Worm (Caenorhabditis elegans) whole organism, L1 larva: Measurements from ENCODE around the gene nlp-61.
A peak's percentile ranks its signal among the peaks of the same experiment; 100 is the strongest.
"Not testable (repeated sequence)": the region's sequence is repeated elsewhere in the genome, so short reads cannot be mapped to it uniquely, and the experiment has no call there.

Experiments
- C16A3.4 ChIP-seq: fragments of 150-350 bp; optimal IDR thresholded peaks from 2 replicates; lab custom pipeline; 2014; ENCODE audit warnings: missing biosample characterization, missing genetic modification characterization
- C34B4.2 ChIP-seq: sonication (generic microtip); optimal IDR thresholded peaks from 2 replicates; lab custom pipeline; 2017; ENCODE audit warnings: mild to moderate bottlenecking, missing genetic modification characterization, missing compliant biosample characterization
- ama-1 ChIP-seq: fragments of 150-350 bp; optimal IDR thresholded peaks from 2 replicates; lab custom pipeline; 2014
- blmp-1 ChIP-seq: fragments of 150-350 bp; optimal IDR thresholded peaks from 2 replicates; lab custom pipeline; 2014; ENCODE audit warnings: missing biosample characterization, missing genetic modification characterization
- ceh-8 ChIP-seq: fragments of 200-800 bp; sonication (Bioruptor generic); optimal IDR thresholded peaks from 2 replicates; lab custom pipeline; 2018; ENCODE audit warnings: mild to moderate bottlenecking, missing genetic modification characterization, moderate library complexity, missing compliant biosample characterization
- ceh-82 ChIP-seq, 3 experiments: fragments of 150-350 bp in 1 of 3; sonication (generic microtip) in 2 of 3; optimal IDR thresholded peaks; 2 replicates each; lab custom pipeline; 2014 to 2017; ENCODE audit warnings: missing biosample characterization in 3 of 3, missing genetic modification characterization in 3 of 3
- ces-1 ChIP-seq: fragments of 150-350 bp; optimal IDR thresholded peaks from 2 replicates; lab custom pipeline; 2014; ENCODE audit warnings: missing biosample characterization, missing genetic modification reagents, missing genetic modification characterization
- dsc-1 ChIP-seq: sonication (generic microtip); optimal IDR thresholded peaks from 2 replicates; lab custom pipeline; 2016; ENCODE audit warnings: mild to moderate bottlenecking, missing genetic modification characterization, missing compliant biosample characterization
- efl-3 ChIP-seq: fragments of 200-800 bp; sonication (Bioruptor generic); optimal IDR thresholded peaks from 2 replicates; lab custom pipeline; 2018; ENCODE audit warnings: mild to moderate bottlenecking, missing genetic modification characterization, missing compliant biosample characterization
- egl-13 ChIP-seq: sonication (generic microtip); optimal IDR thresholded peaks from 2 replicates; lab custom pipeline; 2016; ENCODE audit warnings: missing genotype, missing genetic modification reagents, missing genetic modification characterization, missing compliant biosample characterization
- egl-27 ChIP-seq, 2 experiments: fragments of 150-350 bp in 1 of 2; sonication (generic microtip); optimal IDR thresholded peaks; 3 replicates each; lab custom pipeline; 2017 to 2018; ENCODE audit warnings: missing biosample characterization in 2 of 2, missing genetic modification characterization in 2 of 2, missing genetic modification reagents in 2 of 2
- fkh-10 ChIP-seq: sonication (generic microtip); optimal IDR thresholded peaks from 2 replicates; lab custom pipeline; 2017; ENCODE audit warnings: missing biosample characterization, missing genetic modification reagents, missing genetic modification characterization
- hlh-4 ChIP-seq: sonication (generic microtip); optimal IDR thresholded peaks from 2 replicates; lab custom pipeline; 2016; ENCODE audit warnings: mild to moderate bottlenecking, missing genetic modification characterization, missing compliant biosample characterization
- hpl-2 ChIP-seq: fragments of 150-350 bp; optimal IDR thresholded peaks from 2 replicates; lab custom pipeline; 2014; ENCODE audit warnings: missing biosample characterization, missing genetic modification reagents, missing genetic modification characterization
- isw-1 ChIP-seq: fragments of 200-800 bp; sonication (Bioruptor generic); IDR thresholded peaks from 2 replicates; pipeline ENCODE4 v1.3.6; 2022; ENCODE audit warnings: missing genetic modification characterization, missing compliant biosample characterization
- lin-14 ChIP-seq: fragments of 200-800 bp; sonication (Bioruptor generic); optimal IDR thresholded peaks from 2 replicates; lab custom pipeline; 2018; ENCODE audit warnings: mild to moderate bottlenecking, missing genetic modification characterization, moderate library complexity, missing compliant biosample characterization
- lir-3 ChIP-seq: sonication (generic microtip); optimal IDR thresholded peaks from 2 replicates; lab custom pipeline; 2016; ENCODE audit warnings: mild to moderate bottlenecking, missing genetic modification characterization, moderate library complexity, missing compliant biosample characterization; ENCODE audit not compliant: poor library complexity
- mab-9 ChIP-seq: fragments of 200-800 bp; sonication (Bioruptor generic); IDR thresholded peaks from 2 replicates; pipeline ENCODE4 v1.3.6; 2022; ENCODE audit warnings: missing genetic modification reagents, missing genetic modification characterization, missing compliant biosample characterization
- mdl-1 ChIP-seq, 2 experiments: fragments of 150-350 bp; optimal IDR thresholded peaks; 2 replicates each; lab custom pipeline; 2014 to 2017; ENCODE audit warnings: missing biosample characterization in 2 of 2, missing genetic modification characterization in 2 of 2, inconsistent platforms in 1 of 2
- mep-1 ChIP-seq: fragments of 150-350 bp; optimal IDR thresholded peaks from 2 replicates; lab custom pipeline; 2014; ENCODE audit warnings: missing biosample characterization, missing genetic modification characterization
- nhr-19 ChIP-seq: fragments of 200-800 bp; sonication (Bioruptor generic); conservative IDR thresholded peaks from 2 replicates; pipeline ENCODE4 v1.3.6; 2022; ENCODE audit warnings: missing genetic modification characterization, missing compliant biosample characterization
- nhr-237 ChIP-seq: fragments of 150-350 bp; optimal IDR thresholded peaks from 2 replicates; lab custom pipeline; 2014; ENCODE audit warnings: missing biosample characterization, missing genetic modification characterization
- nhr-47 ChIP-seq: sonication (generic microtip); optimal IDR thresholded peaks from 2 replicates; lab custom pipeline; 2016; ENCODE audit warnings: mild to moderate bottlenecking, missing genetic modification characterization, moderate library complexity, missing compliant biosample characterization
- nhr-71 ChIP-seq: sonication (generic microtip); optimal IDR thresholded peaks from 2 replicates; lab custom pipeline; 2016; ENCODE audit warnings: mild to moderate bottlenecking, missing genetic modification characterization, moderate library complexity, missing compliant biosample characterization
- nhr-77 ChIP-seq: fragments of 150-350 bp; optimal IDR thresholded peaks from 2 replicates; lab custom pipeline; 2014; ENCODE audit warnings: missing biosample characterization, missing genetic modification characterization
- nhr-84 ChIP-seq: sonication (generic microtip); optimal IDR thresholded peaks from 2 replicates; lab custom pipeline; 2017; ENCODE audit warnings: missing biosample characterization, missing genetic modification characterization
- nhr-85 ChIP-seq: sonication (generic microtip); peaks from one replicate; lab custom pipeline; 2016; ENCODE audit warnings: missing genetic modification characterization, inconsistent platforms, missing compliant biosample characterization
- nhr-90 ChIP-seq: sonication (generic microtip); optimal IDR thresholded peaks from 2 replicates; lab custom pipeline; 2016; ENCODE audit warnings: mild to moderate bottlenecking, missing genetic modification characterization, missing compliant biosample characterization; ENCODE audit not compliant: poor library complexity
- rnt-1 ChIP-seq: sonication (generic microtip); optimal IDR thresholded peaks from 2 replicates; lab custom pipeline; 2016; ENCODE audit warnings: mild to moderate bottlenecking, missing genetic modification characterization, moderate library complexity, missing compliant biosample characterization
- sptf-1 ChIP-seq: fragments of 150-350 bp; optimal IDR thresholded peaks from 2 replicates; lab custom pipeline; 2014; ENCODE audit warnings: missing biosample characterization, missing genetic modification characterization
- sup-37 ChIP-seq: fragments of 200-800 bp; sonication (Bioruptor generic); optimal IDR thresholded peaks from 2 replicates; lab custom pipeline; 2018; ENCODE audit warnings: mild to moderate bottlenecking, missing genetic modification characterization, missing compliant biosample characterization
- swsn-7 ChIP-seq: sonication (generic microtip); optimal IDR thresholded peaks from 2 replicates; lab custom pipeline; 2016; ENCODE audit warnings: missing genetic modification characterization, missing compliant biosample characterization
- tbx-2 ChIP-seq: sonication (generic microtip); optimal IDR thresholded peaks from 2 replicates; lab custom pipeline; 2016; ENCODE audit warnings: missing genetic modification characterization, missing compliant biosample characterization
- unc-130 ChIP-seq: fragments of 150-350 bp; optimal IDR thresholded peaks from 2 replicates; lab custom pipeline; 2017; ENCODE audit warnings: missing biosample characterization, missing genetic modification characterization, inconsistent platforms
- unc-30 ChIP-seq: sonication (generic microtip); optimal IDR thresholded peaks from 2 replicates; lab custom pipeline; 2017; ENCODE audit warnings: missing biosample characterization, missing genetic modification characterization
- unc-98 ChIP-seq: fragments of 200-800 bp; sonication (Bioruptor generic); IDR thresholded peaks from 2 replicates; pipeline ENCODE4 v1.3.6; 2022; ENCODE audit warnings: missing genetic modification characterization, missing compliant biosample characterization
- zag-1 ChIP-seq: fragments of 150-350 bp; optimal IDR thresholded peaks from 2 replicates; lab custom pipeline; 2014; ENCODE audit warnings: missing biosample characterization, missing genetic modification characterization
- zip-4 ChIP-seq: fragments of 200-800 bp; sonication (Bioruptor generic); optimal IDR thresholded peaks from 2 replicates; lab custom pipeline; 2018; ENCODE audit warnings: mild to moderate bottlenecking, missing genetic modification characterization, moderate library complexity, missing compliant biosample characterization
- ztf-4 ChIP-seq: fragments of 150-350 bp; optimal IDR thresholded peaks from 2 replicates; lab custom pipeline; 2014; ENCODE audit warnings: missing biosample characterization, missing genetic modification characterization

Gene nlp-61

ce11 chrX:7661628-7662027 is 34.2 kb downstream of the nlp-61 start (continued):
- TF ChIP-seq sup-37 (GFP tag; lab: Kevin White, UChicago) (no peak), nhr-47 (peak; percentile 11), nhr-77 (tag; lab: Kevin White, UChicago) (peak; percentile 49), mep-1 (peak; percentile 42), mab-9 (GFP tag; lab: Robert Waterston, UW) (no peak), unc-130 (peak; percentile 40), swsn-7 (peak; percentile 28), blmp-1 (peak; percentile 41), nhr-19 (GFP tag; lab: Robert Waterston, UW) (peak; percentile 71), ceh-82 (tag; optimal IDR thresholded peaks at IDR 0.05; lab: Kevin White, UChicago) (peak in 1 of 3 experiments; percentile 35), C16A3.4 (tag; lab: Kevin White, UChicago) (peak; percentile 58), zip-4 (GFP tag; lab: Kevin White, UChicago) (no peak), hpl-2 (GFP tag; lab: Kevin White, UChicago) (no peak), rnt-1 (tag; lab: Kevin White, UChicago) (peak; percentile 23), dsc-1 (tag; lab: Kevin White, UChicago) (no peak), nhr-85 (tag; lab: Kevin White, UChicago) (peak; percentile 91), lin-14 (GFP tag; lab: Kevin White, UChicago) (peak; percentile 61), nhr-90 (tag; lab: Kevin White, UChicago) (peak; percentile 45), efl-3 (no peak)

DNA sequence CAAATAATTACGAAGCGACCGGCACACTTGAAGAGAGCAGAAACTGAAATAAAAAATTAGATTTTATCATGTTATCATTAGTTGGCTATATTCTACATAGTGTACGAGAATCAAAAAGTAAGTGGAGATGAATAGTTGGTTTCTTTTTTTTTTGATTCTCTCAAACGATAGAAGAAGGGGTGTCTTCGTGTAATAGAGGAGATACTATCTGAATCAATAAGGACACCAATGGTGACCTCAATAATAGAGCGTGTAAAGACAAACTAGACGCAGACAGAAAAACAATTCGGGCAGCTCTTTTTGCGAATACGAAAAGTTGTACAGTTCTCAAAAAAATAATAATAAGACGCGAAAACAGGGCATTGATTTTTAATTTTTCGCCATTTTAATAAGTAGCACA is 35.1 kb downstream of the nlp-61 start:
- TF ChIP-seq egl-27 (tag; optimal IDR thresholded peaks at IDR 0.05; lab: Kevin White, UChicago) (no peak), ceh-8 (GFP tag; lab: Kevin White, UChicago) (no peak), lir-3 (no peak), unc-30 (tag; lab: Kevin White, UChicago) (no peak), egl-13 (tag; lab: Kevin White, UChicago) (no peak), isw-1 (GFP tag; lab: Robert Waterston, UW) (no peak), C34B4.2 (no peak), unc-98 (GFP tag; lab: Robert Waterston, UW) (no peak), fkh-10 (no peak), lin-14 (GFP tag; lab: Kevin White, UChicago) (no peak), nhr-71 (tag; lab: Kevin White, UChicago) (peak; percentile 18), hpl-2 (GFP tag; lab: Kevin White, UChicago) (no peak), blmp-1 (peak; percentile 7), nhr-84 (tag; lab: Kevin White, UChicago) (no peak), nhr-85 (tag; lab: Kevin White, UChicago) (peak; percentile 76), mdl-1 (tag; optimal IDR thresholded peaks at IDR 0.05; lab: Kevin White, UChicago) (no peak), sptf-1 (tag; lab: Kevin White, UChicago) (no peak)

DNA sequence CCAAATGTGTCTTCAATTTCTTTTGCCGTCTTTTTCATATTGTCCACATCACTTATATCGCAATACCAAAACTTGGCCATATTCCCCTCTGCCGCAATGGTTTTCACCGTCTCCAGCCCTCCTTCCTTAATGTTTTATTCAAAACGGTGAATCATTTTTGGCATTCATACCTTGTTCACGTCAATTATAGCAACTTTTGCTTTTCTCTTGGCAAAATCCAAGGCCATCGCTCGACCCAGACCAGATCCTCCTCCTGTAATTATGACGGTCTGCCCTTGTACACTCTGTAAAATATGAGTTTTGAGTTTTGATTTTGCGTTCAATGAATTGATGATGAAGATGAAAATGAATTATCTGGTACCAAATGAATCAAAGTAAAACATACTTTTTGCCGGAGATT is 37.0 kb downstream of the nlp-61 start:
- TF ChIP-seq dsc-1 (tag; lab: Kevin White, UChicago) (no peak), nhr-85 (tag; lab: Kevin White, UChicago) (peak; percentile 72), nhr-237 (tag; lab: Kevin White, UChicago) (no peak), nhr-19 (GFP tag; lab: Robert Waterston, UW) (no peak), blmp-1 (peak; percentile 33), zag-1 (tag; lab: Kevin White, UChicago) (no peak), hlh-4 (no peak), ztf-4 (tag; lab: Kevin White, UChicago) (no peak), swsn-7 (no peak), unc-30 (tag; lab: Kevin White, UChicago) (no peak), C34B4.2 (no peak), ces-1 (GFP tag; lab: Kevin White, UChicago) (no peak)

ce11 chrX:7664819-7665218 is 37.4 kb downstream of the nlp-61 start, which contains the start of gene dhs-29:
dhs-29 (minus strand) TSS chrX:7664919.
- TF ChIP-seq tbx-2; unc-130; ama-1 (lab: Kevin White, UChicago): not testable (repeated sequence)
